Worm (Caenorhabditis elegans): ENCODE data around the gene srbc-17.

- TF ChIP-seq pha-4 (tag; optimal IDR thresholded peaks at IDR 0.05) (no peak), ztf-11 (tag; optimal IDR thresholded peaks at IDR 0.05) (no peak)
These were observed 40.5 kb upstream of the srbc-17 start for ce11 chrV:2137010-2137409.
